Worm (Caenorhabditis elegans) whole organism, dauer: ENCODE data around the gene dnc-3.

ENCODE experiments used
- unc-62 ChIP-seq: sonication (generic microtip); optimal IDR thresholded peaks from 2 replicates; lab custom pipeline; 2017; ENCODE audit warnings: missing biosample characterization, missing genetic modification reagents, missing genetic modification characterization

The dnc-3 gene

ce11 chrII:3595339-3595738, 41.8 kb downstream of the dnc-3 start, which contains the start of gene Y49F6A.12:
Gene Y49F6A.12 (plus strand): TSS chrII:3595639.
- TF ChIP-seq unc-62, result no peak

- TF ChIP-seq unc-62, result no peak
These were observed 45.2 kb downstream of the dnc-3 start, which contains the start of gene Y49F6A.11 for ce11 chrII:3598721-3599120. Gene Y49F6A.11 (minus strand): TSS chrII:3598821.
